Fruit fly (Drosophila melanogaster): ENCODE data around the gene hang.

The hang gene

DNA sequence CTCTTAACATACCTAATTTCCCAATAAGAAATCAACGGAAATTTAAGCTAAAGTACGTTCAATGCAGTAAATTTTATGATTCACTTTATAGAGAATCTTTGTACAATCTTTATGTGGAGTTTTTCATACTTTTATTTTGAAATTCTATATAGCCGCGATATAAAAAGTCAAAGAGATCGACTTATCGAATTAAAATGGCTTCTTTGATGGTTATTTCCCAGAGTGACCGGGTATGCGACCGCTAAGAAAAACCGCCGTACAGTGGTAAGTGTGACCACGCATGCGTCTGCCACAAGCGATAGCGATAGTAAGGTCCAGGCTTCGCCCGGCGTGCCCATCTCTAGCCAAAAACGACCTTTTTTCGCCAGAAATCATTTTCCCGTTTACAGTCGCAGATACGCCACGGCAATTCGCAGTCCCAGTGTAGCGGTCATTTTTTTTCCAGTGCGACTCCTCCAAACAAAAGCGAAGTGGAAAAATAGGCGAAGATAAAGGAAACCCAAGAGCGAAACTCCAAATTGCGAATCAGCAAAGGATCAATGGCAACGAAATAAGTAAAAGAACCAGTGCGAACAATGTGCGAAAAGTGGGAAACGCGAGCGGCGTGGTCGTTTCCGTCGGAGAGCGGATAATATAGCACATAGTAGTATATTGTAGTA, at the start of gene hang:
Gene hang, plus strand, starts transcription at position 366 of the 659 bp plus-strand sequence.
- TF ChIP-seq Sin3A (optimal IDR thresholded peaks at IDR 0.05) (no peak), ttk (optimal IDR thresholded peaks at IDR 0.05) (no peak), insv (optimal IDR thresholded peaks at IDR 0.05) (no peak), Myc (optimal IDR thresholded peaks at IDR 0.05) (no peak), h (optimal IDR thresholded peaks at IDR 0.05) (no peak), psq (optimal IDR thresholded peaks at IDR 0.05) (no peak)

- no peak for TF ChIP-seq ttk (optimal IDR thresholded peaks at IDR 0.05)
- TF ChIP-seq Myc (optimal IDR thresholded peaks at IDR 0.05) = no peak
- no peak for TF ChIP-seq insv (optimal IDR thresholded peaks at IDR 0.05)
- no peak for TF ChIP-seq h (optimal IDR thresholded peaks at IDR 0.05)
- no peak for TF ChIP-seq psq (optimal IDR thresholded peaks at IDR 0.05)
- TF ChIP-seq Sin3A (optimal IDR thresholded peaks at IDR 0.05) = no peak
Observed at dm6 chrX:16373541-16373940, 49.1 kb upstream of the hang start.

- TF ChIP-seq psq (optimal IDR thresholded peaks at IDR 0.05) (no peak), ttk (optimal IDR thresholded peaks at IDR 0.05) (no peak), Myc (optimal IDR thresholded peaks at IDR 0.05) (no peak), h (optimal IDR thresholded peaks at IDR 0.05) (no peak), insv (optimal IDR thresholded peaks at IDR 0.05) (no peak), Sin3A (optimal IDR thresholded peaks at IDR 0.05) (no peak)
Observed at dm6 chrX:16374059-16374458, 48.6 kb upstream of the hang start.

dm6 chrX:16383667-16384515, 38.7 kb upstream of the hang start:
- TF ChIP-seq insv (optimal IDR thresholded peaks at IDR 0.05) = no peak
- TF ChIP-seq Myc (optimal IDR thresholded peaks at IDR 0.05) = no peak
- TF ChIP-seq psq (optimal IDR thresholded peaks at IDR 0.05) = no peak
- TF ChIP-seq h (optimal IDR thresholded peaks at IDR 0.05) = no peak
- TF ChIP-seq Sin3A (optimal IDR thresholded peaks at IDR 0.05) = no peak
- TF ChIP-seq ttk (optimal IDR thresholded peaks at IDR 0.05) = no peak

- TF ChIP-seq h (optimal IDR thresholded peaks at IDR 0.05) = no peak
- TF ChIP-seq insv (optimal IDR thresholded peaks at IDR 0.05) = no peak
- no peak for TF ChIP-seq Myc (optimal IDR thresholded peaks at IDR 0.05)
- TF ChIP-seq Sin3A (optimal IDR thresholded peaks at IDR 0.05) = no peak
- TF ChIP-seq psq (optimal IDR thresholded peaks at IDR 0.05) = no peak
- TF ChIP-seq ttk (optimal IDR thresholded peaks at IDR 0.05) = no peak
Observed at dm6 chrX:16384843-16385726, 37.5 kb upstream of the hang start, which contains the start of the genes CG9992 and CG4239. Gene CG9992 (minus strand): TSS chrX:16384908. Gene CG4239 (plus strand): TSS chrX:16385278.

DNA sequence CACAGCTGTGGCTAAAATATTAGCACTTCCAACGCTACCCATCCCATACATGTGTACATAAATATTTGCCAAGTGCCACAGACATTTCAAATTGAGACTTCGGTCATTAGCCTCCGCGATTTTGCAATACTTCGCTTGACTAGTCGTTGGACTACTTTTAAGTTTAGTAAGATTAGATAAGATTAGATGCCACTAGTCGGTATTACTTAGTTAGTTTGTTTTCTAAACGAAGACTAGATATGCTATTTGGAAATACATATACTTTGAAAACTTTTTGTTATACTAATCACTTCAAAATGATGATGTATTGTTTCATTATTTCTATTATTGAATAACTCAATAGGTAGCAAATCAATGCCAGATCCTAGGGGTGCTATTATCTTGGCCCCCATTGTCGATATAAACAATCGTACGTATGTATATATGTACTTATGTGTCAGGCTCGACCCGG, 36.7 kb upstream of the hang start:
- TF ChIP-seq Myc (optimal IDR thresholded peaks at IDR 0.05) (no peak), h (optimal IDR thresholded peaks at IDR 0.05) (no peak), insv (optimal IDR thresholded peaks at IDR 0.05) (no peak), psq (optimal IDR thresholded peaks at IDR 0.05) (no peak), Sin3A (optimal IDR thresholded peaks at IDR 0.05) (no peak), ttk (optimal IDR thresholded peaks at IDR 0.05) (no peak)

DNA sequence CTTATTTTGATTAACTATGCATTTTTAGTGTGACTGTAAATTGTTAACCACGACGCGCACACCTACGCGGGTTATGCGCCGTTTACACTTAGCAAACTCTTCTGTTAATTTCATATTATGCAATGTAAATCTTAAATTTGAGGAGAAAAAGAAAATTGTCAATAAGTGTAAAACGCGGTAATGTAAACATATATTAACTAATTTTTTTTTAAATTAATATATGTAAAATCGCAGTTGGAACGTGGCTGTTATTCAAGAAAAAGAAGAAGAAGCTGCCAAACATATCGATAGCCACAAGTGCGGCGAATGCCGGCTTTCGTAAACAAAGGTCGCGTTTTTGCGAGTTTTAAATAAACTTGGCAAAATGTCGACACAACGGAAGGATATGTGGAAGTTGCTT, 31.2 kb upstream of the hang start, which contains the start of the genes TH1 and mei-41:
Gene TH1, minus strand, starts transcription at position 42 of the 400 bp plus-strand sequence.
Gene mei-41, plus strand, starts transcription at position 302 of the 400 bp plus-strand sequence.
- TF ChIP-seq ttk (optimal IDR thresholded peaks at IDR 0.05) (no peak), insv (optimal IDR thresholded peaks at IDR 0.05) (no peak), h (optimal IDR thresholded peaks at IDR 0.05) (no peak), Sin3A (optimal IDR thresholded peaks at IDR 0.05) (no peak), psq (optimal IDR thresholded peaks at IDR 0.05) (no peak), Myc (optimal IDR thresholded peaks at IDR 0.05) (no peak)

DNA sequence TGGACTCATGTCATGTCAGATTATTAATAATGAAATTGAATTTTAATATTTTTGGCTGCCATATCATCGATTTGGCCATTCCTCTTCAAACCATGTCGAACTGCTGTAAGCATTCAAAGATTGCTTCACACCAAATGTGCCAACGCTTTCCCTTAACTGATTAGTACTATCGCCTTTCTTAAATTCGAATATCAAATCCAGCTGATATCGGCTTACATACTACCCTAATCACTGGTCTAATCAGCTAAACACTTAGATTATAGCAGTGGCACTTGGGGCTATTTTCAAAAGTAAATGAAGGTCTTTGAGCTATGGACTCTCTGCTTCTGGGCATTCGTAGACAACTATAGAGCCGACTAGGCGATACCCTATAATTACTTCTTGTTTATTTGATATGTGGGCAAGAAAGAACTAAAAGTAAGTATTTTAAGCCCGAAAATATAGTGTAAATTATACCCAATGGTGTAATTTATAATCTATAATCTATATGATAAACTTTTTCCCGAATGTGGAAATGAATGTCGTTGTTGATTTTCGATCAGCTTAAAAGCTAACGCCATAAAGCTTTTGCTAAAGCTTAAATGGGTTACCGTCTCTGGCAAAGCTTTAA, 18.7 kb upstream of the hang start:
- no peak for TF ChIP-seq h (optimal IDR thresholded peaks at IDR 0.05)
- no peak for TF ChIP-seq Sin3A (optimal IDR thresholded peaks at IDR 0.05)
- no peak for TF ChIP-seq psq (optimal IDR thresholded peaks at IDR 0.05)
- no peak for TF ChIP-seq insv (optimal IDR thresholded peaks at IDR 0.05)
- no peak for TF ChIP-seq Myc (optimal IDR thresholded peaks at IDR 0.05)
- TF ChIP-seq ttk (optimal IDR thresholded peaks at IDR 0.05) = no peak

- TF ChIP-seq insv (optimal IDR thresholded peaks at IDR 0.05) (no peak), h (optimal IDR thresholded peaks at IDR 0.05) (no peak), psq (optimal IDR thresholded peaks at IDR 0.05) (no peak), ttk (optimal IDR thresholded peaks at IDR 0.05) (no peak), Myc (optimal IDR thresholded peaks at IDR 0.05) (no peak), Sin3A (optimal IDR thresholded peaks at IDR 0.05) (no peak)
Observed at dm6 chrX:16404803-16405202, 17.8 kb upstream of the hang start, which contains the start of gene CG9981. Gene CG9981 (minus strand): TSS chrX:16405122.

DNA sequence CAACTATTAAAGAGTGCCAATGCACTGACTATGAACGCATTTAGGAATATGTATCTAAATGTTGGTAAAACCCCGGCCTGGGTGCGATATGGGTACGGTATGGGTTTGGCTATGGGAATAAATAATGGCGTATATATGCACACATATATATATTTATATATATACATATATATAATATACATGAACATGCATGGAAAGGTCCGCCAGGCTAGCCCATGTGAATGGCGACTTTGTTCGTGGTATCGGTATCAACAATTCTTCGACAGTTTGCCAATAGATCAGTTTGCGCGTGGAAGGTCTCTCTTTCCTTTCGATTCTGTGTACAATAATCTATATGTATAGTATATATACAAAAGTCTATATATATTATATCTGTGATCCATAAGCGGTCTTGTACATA, 17.4 kb upstream of the hang start, which contains the start of gene CG4301:
Gene CG4301, plus strand, starts transcription at position 301 of the 400 bp plus-strand sequence.
- TF ChIP-seq Myc (optimal IDR thresholded peaks at IDR 0.05) = no peak
- no peak for TF ChIP-seq psq (optimal IDR thresholded peaks at IDR 0.05)
- TF ChIP-seq h (optimal IDR thresholded peaks at IDR 0.05) = no peak
- no peak for TF ChIP-seq Sin3A (optimal IDR thresholded peaks at IDR 0.05)
- TF ChIP-seq ttk (optimal IDR thresholded peaks at IDR 0.05) = no peak
- TF ChIP-seq insv (optimal IDR thresholded peaks at IDR 0.05) = no peak

- TF ChIP-seq ttk (optimal IDR thresholded peaks at IDR 0.05) (no peak), Sin3A (optimal IDR thresholded peaks at IDR 0.05) (no peak), psq (optimal IDR thresholded peaks at IDR 0.05) (no peak), insv (optimal IDR thresholded peaks at IDR 0.05) (no peak), h (optimal IDR thresholded peaks at IDR 0.05) (no peak), Myc (optimal IDR thresholded peaks at IDR 0.05) (no peak)
Observed at dm6 chrX:16406083-16406482, 16.5 kb upstream of the hang start.
